Worm (Caenorhabditis elegans): Measurements from ENCODE around the gene col-185.

The col-185 gene

ce11 chrX:13477356-13477755 lies 33.5 kb downstream of the col-185 start, which contains the start of gene efn-3:
TSS of gene efn-3 (minus strand) at chrX:13477456.
- TF ChIP-seq ccch-3 (GFP tag; optimal IDR thresholded peaks at IDR 0.05) (no peak), atf-7 (tag; optimal IDR thresholded peaks at IDR 0.05) (no peak), unc-62 (GFP tag; optimal IDR thresholded peaks at IDR 0.05) (no peak), B0035.1 (tag; optimal IDR thresholded peaks at IDR 0.05) (no peak), F37B4.10 (GFP tag; IDR thresholded peaks at IDR 0.05) (no peak), tbp1 (GFP tag; optimal IDR thresholded peaks at IDR 0.05) (no peak), Y67H2A.10 (GFP tag; conservative IDR thresholded peaks at IDR 0.05) (no peak), dox-1 (GFP tag; IDR thresholded peaks at IDR 0.05) (no peak), Y95B8A.8 (GFP tag; IDR thresholded peaks at IDR 0.05) (no peak), cebp-2 (GFP tag; IDR thresholded peaks at IDR 0.05) (no peak), egrh-3 (GFP tag; IDR thresholded peaks at IDR 0.05) (no peak), nhr-179 (tag; optimal IDR thresholded peaks at IDR 0.05) (no peak), Y79H2A.3 (GFP tag; conservative IDR thresholded peaks at IDR 0.05) (no peak), mes-4 (tag; optimal IDR thresholded peaks at IDR 0.05) (no peak), attf-5 (GFP tag; optimal IDR thresholded peaks at IDR 0.05) (no peak), lsy-27 (tag; optimal IDR thresholded peaks at IDR 0.05; ENCODE audit: borderline replicate concordance, insufficient read depth) (no peak), somi-1 (GFP tag; optimal IDR thresholded peaks at IDR 0.05) (no peak), F39B2.1 (GFP tag; IDR thresholded peaks at IDR 0.05) (no peak), lsl-1 (GFP tag; optimal IDR thresholded peaks at IDR 0.05) (no peak)

ce11 chrX:13471855-13472254 lies 39.0 kb downstream of the col-185 start, which contains the start of gene tre-4:
TSS of gene tre-4 (plus strand) at chrX:13472155.
- TF ChIP-seq die-1 (tag; optimal IDR thresholded peaks at IDR 0.05) (no peak), lsy-27 (tag; optimal IDR thresholded peaks at IDR 0.05; ENCODE audit: borderline replicate concordance, insufficient read depth) (no peak), egl-18 (GFP tag; IDR thresholded peaks at IDR 0.05) (no peak), nhr-80 (tag; optimal IDR thresholded peaks at IDR 0.05) (peak; percentile 22), lag-1 (GFP tag; IDR thresholded peaks at IDR 0.05) (no peak)

ce11 chrX:13469907-13470647 lies 40.8 kb downstream of the col-185 start:
- TF ChIP-seq nhr-179 (tag; optimal IDR thresholded peaks at IDR 0.05) (peak; percentile 29), B0261.1 (tag; optimal IDR thresholded peaks at IDR 0.05) (no peak), zfh-2 (GFP tag; conservative IDR thresholded peaks at IDR 0.05) (peak; percentile 90), egrh-3 (GFP tag; IDR thresholded peaks at IDR 0.05) (peak; percentile 75; the same call in 1 of the 2 replicates), B0336.3 (GFP tag; IDR thresholded peaks at IDR 0.05) (0 out of 2 replicates have a peak, but pooled peaks have one; percentile 38), F33H1.4 (GFP tag; IDR thresholded peaks at IDR 0.05) (no peak), sdz-38 (tag; optimal IDR thresholded peaks at IDR 0.05) (no peak), ceh-79 (tag; optimal IDR thresholded peaks at IDR 0.05) (peak; percentile 13), hmg-1.2 (GFP tag; IDR thresholded peaks at IDR 0.05) (no peak), akir-1 (GFP tag; optimal IDR thresholded peaks at IDR 0.05) (no peak), egl-44 (GFP tag; IDR thresholded peaks at IDR 0.05) (no peak), sea-2 (GFP tag; IDR thresholded peaks at IDR 0.05) (peak; percentile 58; the same call in 1 of the 2 replicates)

- TF ChIP-seq zim-3 (tag; optimal IDR thresholded peaks at IDR 0.05): peak; percentile 25
- TF ChIP-seq ztf-26 (tag; optimal IDR thresholded peaks at IDR 0.05): peak; percentile 50
- no peak for TF ChIP-seq T26A5.8 (tag; optimal IDR thresholded peaks at IDR 0.05)
- no peak for TF ChIP-seq athp-1 (tag; optimal IDR thresholded peaks at IDR 0.05)
- TF ChIP-seq lin-40 (tag; optimal IDR thresholded peaks at IDR 0.05): peak; percentile 55
These were observed 41.8 kb downstream of the col-185 start, which contains the start of gene col-184 for ce11 chrX:13469047-13469633. TSS of gene col-184 (plus strand) at chrX:13469455.
